Fruit fly (Drosophila melanogaster): ENCODE measurements around the gene CG9231.

DNA sequence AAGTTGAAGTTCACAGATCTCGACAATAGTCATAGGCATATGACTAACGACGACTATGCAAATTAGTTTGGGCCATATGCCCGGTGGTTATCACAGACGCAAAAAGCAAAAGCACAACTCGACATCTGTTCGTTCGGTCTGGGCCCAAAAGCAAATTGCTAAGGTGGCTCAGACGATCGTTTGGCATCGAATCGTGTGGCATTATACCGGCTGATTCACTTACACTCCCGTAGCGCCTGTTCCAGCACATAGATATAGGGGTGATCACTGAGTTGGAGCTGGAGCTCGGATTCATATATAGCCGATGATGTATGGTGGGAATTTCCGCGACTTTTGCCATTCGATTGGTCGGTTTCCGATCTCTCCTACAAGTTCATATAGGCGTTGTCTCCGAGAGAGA, 19.7 kb downstream of the CG9231 start:
- no peak for TF ChIP-seq Pif1A (GFP tag; optimal IDR thresholded peaks at IDR 0.05)
- no peak for TF ChIP-seq CG13204 (GFP tag; optimal IDR thresholded peaks at IDR 0.05)
- TF ChIP-seq gl (tag; optimal IDR thresholded peaks at IDR 0.05), result no peak
- TF ChIP-seq CG8159 (tag; optimal IDR thresholded peaks at IDR 0.05), result no peak
- TF ChIP-seq fd96Ca (GFP tag; IDR thresholded peaks at IDR 0.05), result no peak
- TF ChIP-seq CG34367 (tag; optimal IDR thresholded peaks at IDR 0.05), result no peak
- no peak for TF ChIP-seq CG9948 (tag; optimal IDR thresholded peaks at IDR 0.05)
- TF ChIP-seq CG17806 (tag; optimal IDR thresholded peaks at IDR 0.05), result no peak
- no peak for TF ChIP-seq rn (GFP tag; IDR thresholded peaks at IDR 0.05)
- TF ChIP-seq CG32121 (GFP tag; IDR thresholded peaks at IDR 0.05), result no peak
- no peak for TF ChIP-seq CG14655 (GFP tag; optimal IDR thresholded peaks at IDR 0.05)
- no peak for TF ChIP-seq D1 (tag; optimal IDR thresholded peaks at IDR 0.05)
